Worm (Caenorhabditis elegans) whole organism, midembryonic: ENCODE measurements around the gene sumv-2.
"Not testable (repeated sequence)": the region's sequence is repeated elsewhere in the genome, so short reads cannot be mapped to it uniquely, and the experiment has no call there.

ENCODE experiments used
- T22C8.4 ChIP-seq: fragments of 200-800 bp; sonication (Bioruptor generic); IDR thresholded peaks from 2 replicates; pipeline ENCODE4 v1.3.6; 2022; ENCODE audit warnings: missing genetic modification characterization, missing compliant biosample characterization
- cog-1 ChIP-seq: sonication (generic microtip); optimal IDR thresholded peaks from 2 replicates; lab custom pipeline; 2016; ENCODE audit warnings: missing genetic modification characterization, missing compliant biosample characterization
- flt-1 ChIP-seq: fragments of 200-800 bp; sonication (Bioruptor generic); IDR thresholded peaks from 2 replicates; pipeline ENCODE4 v1.3.6; 2022; ENCODE audit warnings: missing genetic modification characterization, missing compliant biosample characterization
- klf-2 ChIP-seq: fragments of 200-800 bp; sonication (Bioruptor generic); conservative IDR thresholded peaks from 2 replicates; pipeline ENCODE4 v1.3.6; 2022; ENCODE audit warnings: missing genetic modification reagents, missing genetic modification characterization, missing compliant biosample characterization
- med-1 ChIP-seq: sonication (generic microtip); optimal IDR thresholded peaks from 2 replicates; lab custom pipeline; 2017; ENCODE audit warnings: missing genetic modification characterization, mild to moderate bottlenecking, missing compliant biosample characterization, antibody characterized with exemption, missing genetic modification reagents; ENCODE audit not compliant: insufficient read depth
- ref-1 ChIP-seq: fragments of 200-800 bp; sonication (Bioruptor generic); conservative IDR thresholded peaks from 2 replicates; pipeline ENCODE4 v1.3.6; 2022; ENCODE audit warnings: missing genetic modification reagents, missing genetic modification characterization, missing compliant biosample characterization
- tab-1 ChIP-seq: fragments of 200-800 bp; sonication (Bioruptor generic); IDR thresholded peaks from 2 replicates; pipeline ENCODE4 v1.3.6; 2022; ENCODE audit warnings: missing genetic modification characterization, missing compliant biosample characterization
- ztf-23 ChIP-seq: fragments of 200-800 bp; sonication (Bioruptor generic); IDR thresholded peaks from 2 replicates; pipeline ENCODE4 v1.3.6; 2022; ENCODE audit warnings: missing genetic modification reagents, missing genetic modification characterization, missing compliant biosample characterization
- ztf-29 ChIP-seq: fragments of 200-800 bp; sonication (Bioruptor generic); IDR thresholded peaks from 2 replicates; pipeline ENCODE4 v1.3.6; 2022; ENCODE audit warnings: missing genetic modification reagents, missing genetic modification characterization, missing compliant biosample characterization

- not testable (repeated sequence) for TF ChIP-seq flt-1 (GFP tag; lab: Robert Waterston, UW); tab-1; cog-1; ztf-23 (GFP tag; lab: Robert Waterston, UW); klf-2 (GFP tag; lab: Robert Waterston, UW); T22C8.4 (GFP tag; lab: Robert Waterston, UW); ztf-29 (GFP tag; lab: Robert Waterston, UW); ref-1 (GFP tag; lab: Robert Waterston, UW); med-1
Observed at ce11 chrV:4573824-4574223, 43.5 kb upstream of the sumv-2 start, which contains the start of gene hpo-39.
